Worm (Caenorhabditis elegans) whole organism, L4/young adult: Measurements from ENCODE around the gene skpt-1.

ENCODE experiments used
- W03F9.2 ChIP-seq: fragments of 150-350 bp; optimal IDR thresholded peaks from 2 replicates; lab custom pipeline; 2014; ENCODE audit warnings: missing biosample characterization, missing genetic modification characterization
- dao-5 ChIP-seq: sonication (generic microtip); optimal IDR thresholded peaks from 2 replicates; lab custom pipeline; 2016; ENCODE audit warnings: missing genotype, missing genetic modification characterization, moderate library complexity, missing compliant biosample characterization
- him-1 ChIP-seq: sonication (generic microtip); optimal IDR thresholded peaks from 2 replicates; lab custom pipeline; 2016; ENCODE audit warnings: missing genotype, missing genetic modification reagents, missing genetic modification characterization, missing compliant biosample characterization

DNA sequence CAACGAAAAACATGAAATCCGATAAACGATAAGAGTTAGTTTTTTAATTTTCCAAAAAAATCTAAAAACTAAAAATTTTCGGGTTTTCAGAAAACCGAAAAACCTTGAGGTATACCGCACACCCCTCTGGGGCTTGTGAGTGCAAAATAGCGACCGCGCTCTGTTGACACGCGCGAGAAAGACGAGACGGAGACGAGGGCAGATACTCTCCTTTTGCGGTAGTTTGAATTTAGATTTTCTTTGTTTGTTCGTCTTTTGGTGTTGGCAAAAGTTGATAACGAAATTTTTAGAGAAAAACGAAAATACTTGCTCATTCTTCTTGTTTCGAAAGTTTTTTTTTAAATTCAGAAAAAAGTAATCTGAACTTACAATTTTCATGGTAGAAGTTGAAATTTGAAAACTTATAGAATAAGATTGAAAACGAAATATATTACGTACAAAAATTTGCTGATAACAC is 42.5 kb downstream of the skpt-1 start, which contains the start of the genes W03A5.2 and Y32H12A.8:
- no peak for TF ChIP-seq him-1 (tag; lab: Kevin White, UChicago)
- no peak for TF ChIP-seq W03F9.2 (tag; lab: Kevin White, UChicago)
- TF ChIP-seq dao-5 (tag; lab: Kevin White, UChicago) = no peak
